Fruit fly (Drosophila melanogaster) S2 (cell line): ENCODE data around the gene Sgs7.

Experiments
- CG8478 ChIP-seq: fragments of >200 bp; optimal IDR thresholded peaks from 2 replicates; lab custom pipeline; 2018
- CTCF ChIP-seq, 2 experiments: fragments of >200 bp; optimal IDR thresholded peaks; 2 replicates each; lab custom pipeline; 2018

DNA sequence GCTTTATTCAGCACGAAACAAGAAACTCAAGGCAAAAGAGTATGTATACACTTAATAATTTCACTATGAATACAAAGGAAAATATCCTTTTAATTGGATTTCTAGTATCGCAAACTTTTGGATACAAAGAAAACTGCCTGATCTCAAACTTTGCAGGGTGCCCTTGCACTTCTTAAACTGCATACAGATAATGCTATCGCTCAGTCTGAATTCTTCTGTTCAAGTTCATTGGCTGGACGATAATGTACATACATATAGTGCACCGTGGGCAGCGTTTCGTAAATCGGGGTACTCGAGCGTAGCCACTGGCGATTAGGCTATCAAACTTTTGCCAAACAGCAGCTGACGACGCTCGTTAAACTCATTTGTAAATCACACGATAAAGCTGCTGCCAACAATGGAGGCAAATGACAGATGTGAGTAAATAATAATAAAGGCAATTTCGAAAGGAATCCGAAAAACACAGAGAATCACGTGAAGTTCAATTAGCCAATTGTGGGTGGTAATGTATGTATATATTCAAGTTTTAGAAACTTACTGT lies 17.1 kb downstream of the Sgs7 start:
- TF ChIP-seq CTCF (optimal IDR thresholded peaks at IDR 0.05; lab: Kevin White, UChicago), result no peak
- TF ChIP-seq CG8478 (lab: Kevin White, UChicago), result no peak
